Worm (Caenorhabditis elegans): ENCODE measurements around the gene lsm-3.

Gene lsm-3

ce11 chrIV:13394686-13395085 is 7.7 kb downstream of the lsm-3 start:
- TF ChIP-seq unc-55 (GFP tag; optimal IDR thresholded peaks at IDR 0.05) = peak; percentile 17
- no peak for TF ChIP-seq fkh-10 (GFP tag; optimal IDR thresholded peaks at IDR 0.05)

- TF ChIP-seq ztf-16 (tag; optimal IDR thresholded peaks at IDR 0.05) = peak; percentile 5
- no peak for TF ChIP-seq tbx-2 (tag; optimal IDR thresholded peaks at IDR 0.05)
- TF ChIP-seq rnt-1 (tag; optimal IDR thresholded peaks at IDR 0.05) = peak; percentile 16
- peak; percentile 30 for TF ChIP-seq ceh-9 (tag; optimal IDR thresholded peaks at IDR 0.05)
- no peak for TF ChIP-seq ceh-2 (tag; optimal IDR thresholded peaks at IDR 0.05)
- TF ChIP-seq sdc-2 (tag; optimal IDR thresholded peaks at IDR 0.05) = no peak
- peak; percentile 67 for TF ChIP-seq unc-42 (tag; optimal IDR thresholded peaks at IDR 0.05)
- TF ChIP-seq fax-1 (tag; optimal IDR thresholded peaks at IDR 0.05) = peak; percentile 17
- TF ChIP-seq pqm-1 (tag; optimal IDR thresholded peaks at IDR 0.05) = peak; percentile 63
- peak; percentile 45 for TF ChIP-seq nfya-1 (tag; optimal IDR thresholded peaks at IDR 0.05)
- no peak for TF ChIP-seq ceh-24 (tag; optimal IDR thresholded peaks at IDR 0.05)
- TF ChIP-seq hlh-6 (tag; optimal IDR thresholded peaks at IDR 0.05) = no peak
- TF ChIP-seq ref-2 (tag; optimal IDR thresholded peaks at IDR 0.05) = peak; percentile 2
- peak; percentile 82 for TF ChIP-seq ceh-18 (tag; optimal IDR thresholded peaks at IDR 0.05)
- no peak for TF ChIP-seq odd-2 (tag; optimal IDR thresholded peaks at IDR 0.05)
- peak; percentile 58 for TF ChIP-seq unc-55 (GFP tag; optimal IDR thresholded peaks at IDR 0.05)
- peak; percentile 37 for TF ChIP-seq hlh-30 (tag; optimal IDR thresholded peaks at IDR 0.05; ENCODE audit: insufficient read depth)
- TF ChIP-seq pros-1 (tag; optimal IDR thresholded peaks at IDR 0.05) = peak; percentile 6
- TF ChIP-seq ceh-31 (tag; optimal IDR thresholded peaks at IDR 0.05) = peak; percentile 54
- peak; percentile 48 for TF ChIP-seq dve-1 (tag; optimal IDR thresholded peaks at IDR 0.05)
Measured at ce11 chrIV:13395255-13395654, 8.3 kb downstream of the lsm-3 start.

ce11 chrIV:13396375-13396774 is 9.4 kb downstream of the lsm-3 start:
- TF ChIP-seq odd-2 (tag; optimal IDR thresholded peaks at IDR 0.05) = no peak
- TF ChIP-seq elt-2 (tag; optimal IDR thresholded peaks at IDR 0.05) = peak; percentile 78
- TF ChIP-seq ttx-3 (tag; optimal IDR thresholded peaks at IDR 0.05) = no peak
- TF ChIP-seq unc-55 (GFP tag; optimal IDR thresholded peaks at IDR 0.05) = no peak

ce11 chrIV:13398728-13399127 is 11.7 kb downstream of the lsm-3 start, which contains the start of gene Y62E10A.13:
Gene Y62E10A.13, minus strand, starts transcription at chrIV:13399053.
- no peak for TF ChIP-seq pag-3 (tag; optimal IDR thresholded peaks at IDR 0.05; ENCODE audit: borderline replicate concordance)
- TF ChIP-seq ref-2 (tag; optimal IDR thresholded peaks at IDR 0.05) = no peak
- no peak for TF ChIP-seq dmd-4 (tag; optimal IDR thresholded peaks at IDR 0.05; ENCODE audit: borderline replicate concordance)
- no peak for TF ChIP-seq hlh-8 (tag; optimal IDR thresholded peaks at IDR 0.05)
- TF ChIP-seq unc-3 (GFP tag; conservative IDR thresholded peaks at IDR 0.05) = no peak
- no peak for TF ChIP-seq unc-3 (tag; optimal IDR thresholded peaks at IDR 0.05)
- TF ChIP-seq ets-4 (tag; optimal IDR thresholded peaks at IDR 0.05) = no peak
- TF ChIP-seq hlh-30 (tag; optimal IDR thresholded peaks at IDR 0.05; ENCODE audit: insufficient read depth) = no peak
- no peak for TF ChIP-seq T23F11.4 (GFP tag; optimal IDR thresholded peaks at IDR 0.05)
- no peak for TF ChIP-seq K09A11.1 (tag; optimal IDR thresholded peaks at IDR 0.05; ENCODE audit: insufficient read depth)
- TF ChIP-seq ceh-30 (tag; optimal IDR thresholded peaks at IDR 0.05) = no peak
- TF ChIP-seq lin-11 (tag; optimal IDR thresholded peaks at IDR 0.05) = no peak
- no peak for TF ChIP-seq Y22D7AL.16 (tag; optimal IDR thresholded peaks at IDR 0.05)
- no peak for TF ChIP-seq unc-55 (GFP tag; optimal IDR thresholded peaks at IDR 0.05)

Measured in whole organism, late embryonic.